Worm (Caenorhabditis elegans) whole organism, L1 larva: ENCODE data around the gene ZC204.17.

Source experiments
- ama-1 ChIP-seq: fragments of 150-350 bp; optimal IDR thresholded peaks from 2 replicates; lab custom pipeline; 2014
- mep-1 ChIP-seq: fragments of 150-350 bp; optimal IDR thresholded peaks from 2 replicates; lab custom pipeline; 2014; ENCODE audit warnings: missing biosample characterization, missing genetic modification characterization
- pqm-1 ChIP-seq: sonication (generic microtip); optimal IDR thresholded peaks from 3 replicates; lab custom pipeline; 2017; ENCODE audit warnings: missing biosample characterization, missing genetic modification characterization
- zag-1 ChIP-seq: fragments of 150-350 bp; optimal IDR thresholded peaks from 2 replicates; lab custom pipeline; 2014; ENCODE audit warnings: missing biosample characterization, missing genetic modification characterization
- ztf-4 ChIP-seq: fragments of 150-350 bp; optimal IDR thresholded peaks from 2 replicates; lab custom pipeline; 2014; ENCODE audit warnings: missing biosample characterization, missing genetic modification characterization

DNA sequence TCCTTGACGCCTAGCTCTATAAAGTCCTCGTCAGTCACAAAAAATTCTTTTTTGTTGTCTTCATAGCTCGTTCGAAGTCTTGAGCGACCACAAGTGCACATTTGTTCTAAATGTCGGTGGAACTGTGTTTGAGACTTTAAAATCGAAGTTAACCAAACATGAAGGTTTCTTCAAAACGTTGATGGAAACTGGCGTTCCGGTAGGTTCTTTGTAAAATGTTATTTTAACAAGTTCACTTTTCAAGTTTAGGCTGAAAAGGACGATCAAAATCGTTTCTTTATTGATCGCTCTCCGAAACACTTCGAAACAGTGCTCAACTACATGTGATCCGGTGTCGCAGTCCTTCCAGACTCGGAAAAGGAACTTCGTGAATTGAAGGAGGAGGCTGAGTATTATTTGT, 21.5 kb downstream of the ZC204.17 start, which contains the start of gene fbxa-160:
- no peak for TF ChIP-seq zag-1 (tag; lab: Kevin White, UChicago)
- TF ChIP-seq ztf-4 = no peak
- no peak for TF ChIP-seq mep-1 (tag; lab: Kevin White, UChicago)
- no peak for TF ChIP-seq pqm-1
- TF ChIP-seq ama-1 = no peak
